Worm (Caenorhabditis elegans) whole organism, L4 larva: ENCODE data around the gene pmk-3.

ENCODE experiments used
- D1046.2 ChIP-seq: fragments of 200-800 bp; sonication (Bioruptor generic); IDR thresholded peaks from 2 replicates; pipeline ENCODE4 v1.3.6; 2022; ENCODE audit warnings: missing genetic modification characterization, missing compliant biosample characterization
- F26F4.8 ChIP-seq: fragments of 200-800 bp; sonication (Bioruptor generic); conservative IDR thresholded peaks from 2 replicates; pipeline ENCODE4 v1.3.6; 2022; ENCODE audit warnings: missing genetic modification characterization, missing compliant biosample characterization
- F37D6.2 ChIP-seq: sonication (generic microtip); optimal IDR thresholded peaks from 2 replicates; lab custom pipeline; 2016; ENCODE audit warnings: mild to moderate bottlenecking, missing genetic modification characterization, missing compliant biosample characterization
- F49E8.2 ChIP-seq: sonication (generic microtip); optimal IDR thresholded peaks from 2 replicates; lab custom pipeline; 2016; ENCODE audit warnings: missing compliant biosample characterization, mild to moderate bottlenecking, missing genetic modification characterization, borderline replicate concordance
- T20F7.1 ChIP-seq: fragments of 200-800 bp; sonication (Bioruptor generic); optimal IDR thresholded peaks from 2 replicates; lab custom pipeline; 2018; ENCODE audit warnings: mild to moderate bottlenecking, missing genetic modification characterization, missing compliant biosample characterization
- Y105C5A.15 ChIP-seq: fragments of 200-800 bp; sonication (Bioruptor generic); IDR thresholded peaks from 2 replicates; pipeline ENCODE4 v1.3.6; 2022; ENCODE audit warnings: missing genetic modification characterization, missing compliant biosample characterization
- Y48G9A.11 ChIP-seq: fragments of 200-800 bp; sonication (Bioruptor generic); IDR thresholded peaks from 2 replicates; pipeline ENCODE4 v1.3.6; 2022; ENCODE audit warnings: missing genetic modification reagents, missing genetic modification characterization, missing compliant biosample characterization
- aly-2 ChIP-seq: sonication (generic microtip); optimal IDR thresholded peaks from 2 replicates; lab custom pipeline; 2018; ENCODE audit warnings: missing biosample characterization, missing genetic modification characterization
- attf-4 ChIP-seq: sonication (generic microtip); optimal IDR thresholded peaks from 3 replicates; lab custom pipeline; 2017; ENCODE audit warnings: missing biosample characterization, missing genetic modification characterization
- ceh-82 ChIP-seq: sonication (generic microtip); optimal IDR thresholded peaks from 2 replicates; lab custom pipeline; 2017; ENCODE audit warnings: missing biosample characterization, missing genetic modification characterization
- ces-1 ChIP-seq: fragments of 150-350 bp; sonication (generic microtip); optimal IDR thresholded peaks from 4 replicates; lab custom pipeline; 2014; ENCODE audit warnings: missing biosample characterization, missing genetic modification reagents, missing genetic modification characterization
- ctbp-1 ChIP-seq: fragments of 200-800 bp; sonication (Bioruptor generic); IDR thresholded peaks from 2 replicates; pipeline ENCODE4 v1.3.6; 2022; ENCODE audit warnings: missing genetic modification reagents, missing genetic modification characterization, missing compliant biosample characterization
- daf-12 ChIP-seq: fragments of 150-350 bp; optimal IDR thresholded peaks from 2 replicates; lab custom pipeline; 2014; ENCODE audit warnings: missing biosample characterization, missing genetic modification reagents, missing genetic modification characterization
- daf-16 ChIP-seq, 3 experiments: sonication (generic microtip); optimal IDR thresholded peaks; 2 replicates each; lab custom pipeline; 2016 to 2017; ENCODE audit warnings: missing genetic modification characterization in 3 of 3, missing genetic modification reagents in 3 of 3, mild to moderate bottlenecking in 2 of 3, missing compliant biosample characterization in 2 of 3, missing biosample characterization in 1 of 3, moderate library complexity in 1 of 3
- daf-19 ChIP-seq: fragments of 200-800 bp; sonication (Bioruptor generic); conservative IDR thresholded peaks from 2 replicates; pipeline ENCODE4 v1.3.6; 2022; ENCODE audit warnings: missing genetic modification characterization, missing compliant biosample characterization
- dmd-8 ChIP-seq: fragments of 200-800 bp; sonication (Bioruptor generic); IDR thresholded peaks from 2 replicates; pipeline ENCODE4 v1.3.6; 2022; ENCODE audit warnings: missing genetic modification characterization, missing compliant biosample characterization
- egl-27 ChIP-seq: sonication (generic microtip); optimal IDR thresholded peaks from 3 replicates; lab custom pipeline; 2017; ENCODE audit warnings: missing biosample characterization, missing genetic modification reagents, missing genetic modification characterization
- fos-1 ChIP-seq: fragments of 150-350 bp; optimal IDR thresholded peaks from 2 replicates; lab custom pipeline; 2014; ENCODE audit warnings: missing biosample characterization, missing genetic modification characterization
- jun-1 ChIP-seq: fragments of 150-350 bp; optimal IDR thresholded peaks from 2 replicates; lab custom pipeline; 2014; ENCODE audit warnings: missing biosample characterization, missing genetic modification reagents, missing genetic modification characterization
- lin-38 ChIP-seq: fragments of 200-800 bp; sonication (Bioruptor generic); IDR thresholded peaks from 2 replicates; pipeline ENCODE4 v1.3.6; 2022; ENCODE audit warnings: missing genetic modification reagents, missing genetic modification characterization, missing compliant biosample characterization
- lin-39 ChIP-seq: fragments of 150-350 bp; optimal IDR thresholded peaks from 2 replicates; lab custom pipeline; 2014; ENCODE audit warnings: missing biosample characterization, missing genetic modification reagents, missing genetic modification characterization
- lir-3 ChIP-seq: sonication (generic microtip); optimal IDR thresholded peaks from 2 replicates; lab custom pipeline; 2016; ENCODE audit warnings: mild to moderate bottlenecking, missing genetic modification characterization, missing compliant biosample characterization
- lsy-2 ChIP-seq, 2 experiments: fragments of 150-350 bp in 1 of 2; sonication (generic microtip) in 1 of 2; optimal IDR thresholded peaks; 2 replicates each; lab custom pipeline; 2014 to 2017; ENCODE audit warnings: missing biosample characterization in 2 of 2, missing genetic modification characterization in 2 of 2
- mdl-1 ChIP-seq, 2 experiments: fragments of 150-350 bp in 1 of 2; sonication (generic microtip) in 1 of 2; optimal IDR thresholded peaks; 2 replicates each; lab custom pipeline; 2014 to 2017; ENCODE audit warnings: missing biosample characterization in 2 of 2, missing genetic modification characterization in 2 of 2
- mep-1 ChIP-seq: fragments of 150-350 bp; sonication (generic microtip); optimal IDR thresholded peaks from 3 replicates; lab custom pipeline; 2014; ENCODE audit warnings: missing biosample characterization, missing genetic modification characterization
- mes-2 ChIP-seq: sonication (generic microtip); optimal IDR thresholded peaks from 2 replicates; lab custom pipeline; 2016; ENCODE audit warnings: missing genotype, mild to moderate bottlenecking, missing genetic modification characterization, missing compliant biosample characterization; ENCODE audit not compliant: poor library complexity, severe bottlenecking
- mxl-3 ChIP-seq: fragments of 200-800 bp; sonication (Bioruptor generic); optimal IDR thresholded peaks from 2 replicates; lab custom pipeline; 2018; ENCODE audit warnings: mild to moderate bottlenecking, missing genetic modification characterization, missing compliant biosample characterization
- nhr-10 ChIP-seq: fragments of 150-350 bp; optimal IDR thresholded peaks from 2 replicates; lab custom pipeline; 2014; ENCODE audit warnings: missing biosample characterization, missing genetic modification characterization
- nhr-102 ChIP-seq: sonication (generic microtip); optimal IDR thresholded peaks from 2 replicates; lab custom pipeline; 2016; ENCODE audit warnings: mild to moderate bottlenecking, missing genetic modification characterization, moderate library complexity, missing compliant biosample characterization
- nhr-111 ChIP-seq: fragments of 200-800 bp; sonication (Bioruptor generic); optimal IDR thresholded peaks from 2 replicates; lab custom pipeline; 2018; ENCODE audit warnings: mild to moderate bottlenecking, missing genetic modification characterization, missing compliant biosample characterization
- nhr-25 ChIP-seq: sonication (generic microtip); optimal IDR thresholded peaks from 2 replicates; lab custom pipeline; 2017; ENCODE audit warnings: missing genetic modification characterization, mild to moderate bottlenecking, missing compliant biosample characterization, antibody characterized with exemption, moderate library complexity, borderline replicate concordance; ENCODE audit not compliant: insufficient read depth
- nhr-41 ChIP-seq: fragments of 200-800 bp; sonication (Bioruptor generic); IDR thresholded peaks from 2 replicates; pipeline ENCODE4 v1.3.6; 2022; ENCODE audit warnings: missing genetic modification reagents, missing genetic modification characterization, missing compliant biosample characterization
- php-3 ChIP-seq: fragments of 200-800 bp; sonication (Bioruptor generic); IDR thresholded peaks from 2 replicates; pipeline ENCODE4 v1.3.6; 2022; ENCODE audit warnings: missing genetic modification reagents, missing genetic modification characterization, missing compliant biosample characterization
- pqm-1 ChIP-seq: sonication (generic microtip); optimal IDR thresholded peaks from 2 replicates; lab custom pipeline; 2017; ENCODE audit warnings: missing biosample characterization, missing genetic modification characterization
- snpc-1.2 ChIP-seq: fragments of 200-800 bp; sonication (Bioruptor generic); IDR thresholded peaks from 2 replicates; pipeline ENCODE4 v1.3.6; 2022; ENCODE audit warnings: missing genetic modification reagents, missing genetic modification characterization, missing compliant biosample characterization
- snpc-4 ChIP-seq: fragments of 150-350 bp; optimal IDR thresholded peaks from 2 replicates; lab custom pipeline; 2014; ENCODE audit warnings: missing biosample characterization, missing genetic modification characterization
- spr-3 ChIP-seq: fragments of 200-800 bp; sonication (Bioruptor generic); optimal IDR thresholded peaks from 2 replicates; lab custom pipeline; 2018; ENCODE audit warnings: mild to moderate bottlenecking, missing genetic modification characterization, missing compliant biosample characterization
- tag-97 ChIP-seq: fragments of 200-800 bp; sonication (Bioruptor generic); IDR thresholded peaks from 2 replicates; pipeline ENCODE4 v1.3.6; 2022; ENCODE audit warnings: missing genetic modification characterization, missing compliant biosample characterization
- unc-130 ChIP-seq: sonication (generic microtip); optimal IDR thresholded peaks from 2 replicates; lab custom pipeline; 2016; ENCODE audit warnings: missing genetic modification reagents, missing genetic modification characterization, missing compliant biosample characterization
- unc-62 ChIP-seq, 3 experiments: fragments of 150-350 bp in 1 of 3; sonication (generic microtip); optimal IDR thresholded peaks in 2 of 3; peaks in 1 of 3; 1 replicate in 1 of 3; 2 replicates in 2 of 3; lab custom pipeline; 2014 to 2017; ENCODE audit warnings: missing biosample characterization in 3 of 3, missing genetic modification characterization in 3 of 3, missing genetic modification reagents in 3 of 3, missing genotype in 1 of 3
- zag-1 ChIP-seq: fragments of 150-350 bp; optimal IDR thresholded peaks from 2 replicates; lab custom pipeline; 2014; ENCODE audit warnings: missing biosample characterization, missing genetic modification characterization
- zfp-2 ChIP-seq: sonication (generic microtip); optimal IDR thresholded peaks from 2 replicates; lab custom pipeline; 2016; ENCODE audit warnings: mild to moderate bottlenecking, missing genetic modification characterization, missing compliant biosample characterization
- zfp-3 ChIP-seq: fragments of 200-800 bp; sonication (Bioruptor generic); conservative IDR thresholded peaks from 2 replicates; pipeline ENCODE4 v1.3.6; 2022; ENCODE audit warnings: missing genetic modification reagents, missing genetic modification characterization, missing compliant biosample characterization
- zip-11 ChIP-seq: fragments of 200-800 bp; sonication (Bioruptor generic); IDR thresholded peaks from 2 replicates; pipeline ENCODE4 v1.3.6; 2022; ENCODE audit warnings: missing genetic modification characterization, missing compliant biosample characterization
- zip-2 ChIP-seq: fragments of 150-350 bp; optimal IDR thresholded peaks from 2 replicates; lab custom pipeline; 2014; ENCODE audit warnings: missing biosample characterization, missing genetic modification characterization
- ztf-11 ChIP-seq: fragments of 150-350 bp; optimal IDR thresholded peaks from 2 replicates; lab custom pipeline; 2014; ENCODE audit warnings: missing biosample characterization, missing genetic modification characterization

Gene pmk-3

DNA sequence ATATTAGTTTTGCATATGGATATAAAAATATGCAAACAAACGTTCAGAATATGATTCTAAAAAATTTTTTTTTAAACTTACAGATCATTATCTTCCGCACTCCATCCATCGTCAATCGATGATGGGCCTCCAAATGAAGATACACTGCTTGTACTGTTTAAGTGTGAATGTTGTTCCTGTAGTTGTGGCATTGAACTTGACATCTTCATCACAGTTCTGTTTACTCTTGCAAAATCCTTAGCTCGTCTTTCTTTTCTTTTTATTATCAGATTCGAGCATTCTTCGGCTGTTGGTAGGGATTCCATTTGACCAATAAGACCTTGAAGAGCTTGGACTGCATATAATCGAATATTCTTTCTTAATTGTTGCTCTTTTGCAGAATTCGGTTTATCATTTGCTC lies 33.9 kb upstream of the pmk-3 start:
- TF ChIP-seq lsy-2 (tag; optimal IDR thresholded peaks at IDR 0.05; lab: Kevin White, UChicago) (no peak), unc-62 (GFP tag; optimal IDR thresholded peaks at IDR 0.05 in 1 of 2; lab: Kevin White, UChicago) (peak in 1 of 2 experiments; percentile 94), unc-62 (tag; optimal IDR thresholded peaks at IDR 0.05; lab: Kevin White, UChicago) (no peak)

DNA sequence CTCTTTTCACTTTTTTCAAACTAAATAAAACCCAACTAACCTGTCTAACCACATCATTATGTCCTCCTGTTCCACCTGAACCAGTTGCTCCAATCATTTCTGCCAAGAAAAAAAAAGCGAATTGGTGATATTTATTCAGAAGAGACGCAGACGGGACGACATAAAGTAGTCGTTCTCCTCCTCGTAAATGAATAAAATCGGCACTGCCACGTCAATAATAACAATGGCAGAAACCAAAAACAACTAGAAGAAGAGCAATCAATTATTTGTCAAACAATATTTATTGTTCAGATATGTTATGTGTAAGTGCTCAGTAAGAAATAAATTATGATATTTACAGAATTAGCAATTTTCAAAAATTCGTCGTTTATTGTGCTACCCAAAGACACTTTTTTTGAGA lies 31.5 kb upstream of the pmk-3 start, which contains the start of gene rabs-5:
rabs-5 (minus strand) TSS at position 101 of the 400 bp plus-strand sequence.
- no peak for TF ChIP-seq daf-16 (GFP tag; optimal IDR thresholded peaks at IDR 0.05; lab: Kevin White, UChicago)
- no peak for TF ChIP-seq daf-16 (tag; optimal IDR thresholded peaks at IDR 0.05; lab: Kevin White, UChicago)
- TF ChIP-seq zfp-2, result no peak
- TF ChIP-seq daf-19 (GFP tag; lab: Robert Waterston, UW), result no peak
- no peak for TF ChIP-seq zfp-3 (GFP tag; lab: Robert Waterston, UW)
- TF ChIP-seq aly-2 (tag; lab: Kevin White, UChicago), result no peak
- TF ChIP-seq nhr-41 (GFP tag; lab: Robert Waterston, UW), result no peak
- TF ChIP-seq nhr-102 (tag; lab: Kevin White, UChicago), result no peak
- TF ChIP-seq Y105C5A.15 (GFP tag; lab: Robert Waterston, UW), result no peak
- TF ChIP-seq lin-39, result no peak
- TF ChIP-seq unc-130 (GFP tag; lab: Kevin White, UChicago), result no peak
- no peak for TF ChIP-seq attf-4 (tag; lab: Kevin White, UChicago)
- TF ChIP-seq jun-1 (tag; lab: Kevin White, UChicago), result no peak

DNA sequence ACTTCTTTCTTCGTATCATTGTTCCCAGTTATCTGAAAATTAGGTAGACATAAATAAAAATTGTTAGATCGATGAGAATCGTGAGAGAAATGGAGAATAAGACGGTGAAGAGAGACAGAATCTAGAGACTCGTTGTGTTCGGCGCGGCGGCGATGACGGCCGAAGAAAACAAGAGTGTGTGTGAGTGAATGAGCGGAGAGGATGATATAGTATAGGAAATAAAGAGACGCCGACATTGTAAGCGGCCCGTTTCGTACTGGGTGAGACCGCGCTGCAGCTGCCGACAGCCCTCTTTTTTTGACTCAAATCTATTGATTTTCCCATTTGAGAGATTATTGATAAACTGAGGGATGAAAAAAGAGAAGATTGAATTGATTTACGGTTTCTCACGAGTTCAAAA lies 26.8 kb upstream of the pmk-3 start, which contains the start of gene Y42H9AR.4:
Y42H9AR.4 (minus strand) TSS at position 32 of the 400 bp plus-strand sequence.
- TF ChIP-seq lir-3 (tag; lab: Kevin White, UChicago) (no peak), zip-2 (tag; lab: Kevin White, UChicago) (no peak), F26F4.8 (GFP tag; lab: Robert Waterston, UW) (no peak), ztf-11 (tag; lab: Kevin White, UChicago) (no peak), daf-19 (GFP tag; lab: Robert Waterston, UW) (no peak), daf-12 (tag; lab: Kevin White, UChicago) (no peak), attf-4 (tag; lab: Kevin White, UChicago) (no peak), lsy-2 (tag; optimal IDR thresholded peaks at IDR 0.05; lab: Kevin White, UChicago) (peak in 1 of 2 experiments; percentile 45), nhr-111 (GFP tag; lab: Kevin White, UChicago) (no peak), F37D6.2 (no peak), snpc-4 (tag; lab: Kevin White, UChicago) (no peak), Y48G9A.11 (GFP tag; lab: Robert Waterston, UW) (no peak), mdl-1 (tag; optimal IDR thresholded peaks at IDR 0.05; lab: Kevin White, UChicago) (no peak), zfp-2 (no peak), fos-1 (no peak), dmd-8 (GFP tag; lab: Robert Waterston, UW) (no peak), mep-1 (tag; lab: Kevin White, UChicago) (peak; percentile 43), egl-27 (tag; lab: Kevin White, UChicago) (no peak), snpc-1.2 (no peak), tag-97 (no peak), ceh-82 (tag; lab: Kevin White, UChicago) (no peak), nhr-10 (no peak), zag-1 (no peak), F49E8.2 (tag; lab: Kevin White, UChicago) (no peak), lin-38 (peak; percentile 23; the same call in 1 of the 2 replicates), ces-1 (GFP tag; lab: Kevin White, UChicago) (no peak), T20F7.1 (no peak), ctbp-1 (peak; percentile 33; the same call in 1 of the 2 replicates), zip-11 (GFP tag; lab: Robert Waterston, UW) (no peak), nhr-25 (tag; lab: Kevin White, UChicago) (no peak), spr-3 (GFP tag; lab: Kevin White, UChicago) (no peak), lin-39 (no peak), mes-2 (tag; lab: Kevin White, UChicago) (peak; percentile 59), D1046.2 (GFP tag; lab: Robert Waterston, UW) (no peak), mxl-3 (GFP tag; lab: Kevin White, UChicago) (peak; percentile 65), daf-16 (GFP tag; optimal IDR thresholded peaks at IDR 0.05; lab: Kevin White, UChicago) (peak in 1 of 2 experiments; percentile 28), daf-16 (tag; optimal IDR thresholded peaks at IDR 0.05; lab: Kevin White, UChicago) (peak; percentile 65), aly-2 (tag; lab: Kevin White, UChicago) (no peak), pqm-1 (tag; lab: Kevin White, UChicago) (no peak), php-3 (no peak)
